Worm (Caenorhabditis elegans) whole organism, mixed stage, embryonic: Measurements from ENCODE around the gene F43E2.11.

Source experiments
- elt-3 ChIP-seq: fragments of 150-350 bp; optimal IDR thresholded peaks from 2 replicates; lab custom pipeline; 2014; ENCODE audit warnings: missing biosample characterization, missing genetic modification characterization
- ham-2 ChIP-seq: fragments of 200-800 bp; sonication (Bioruptor generic); optimal IDR thresholded peaks from 2 replicates; lab custom pipeline; 2018; ENCODE audit warnings: mild to moderate bottlenecking, missing genetic modification characterization, missing compliant biosample characterization
- lin-13 ChIP-seq: fragments of 150-350 bp; optimal IDR thresholded peaks from 2 replicates; lab custom pipeline; 2014; ENCODE audit warnings: missing biosample characterization, missing genetic modification characterization
- lsy-2 ChIP-seq: fragments of 150-350 bp; optimal IDR thresholded peaks from 2 replicates; lab custom pipeline; 2014; ENCODE audit warnings: missing biosample characterization, missing genetic modification characterization
- mep-1 ChIP-seq: fragments of 150-350 bp; optimal IDR thresholded peaks from 2 replicates; lab custom pipeline; 2017; ENCODE audit warnings: missing biosample characterization, missing genetic modification reagents, missing genetic modification characterization, inconsistent platforms
- nhr-12 ChIP-seq: fragments of 150-350 bp; optimal IDR thresholded peaks from 2 replicates; lab custom pipeline; 2014; ENCODE audit warnings: missing biosample characterization, missing genetic modification characterization
- nhr-237 ChIP-seq: fragments of 150-350 bp; optimal IDR thresholded peaks from 2 replicates; lab custom pipeline; 2014; ENCODE audit warnings: missing biosample characterization, missing genetic modification characterization
- nhr-28 ChIP-seq: fragments of 150-350 bp; optimal IDR thresholded peaks from 2 replicates; lab custom pipeline; 2014; ENCODE audit warnings: missing biosample characterization, missing genetic modification characterization
- nhr-76 ChIP-seq: sonication (generic microtip); optimal IDR thresholded peaks from 2 replicates; lab custom pipeline; 2017; ENCODE audit warnings: missing biosample characterization, missing genetic modification characterization
- pha-4 ChIP-seq: fragments of 150-350 bp; optimal IDR thresholded peaks from 2 replicates; lab custom pipeline; 2018; ENCODE audit warnings: missing biosample characterization, missing genetic modification reagents, missing genetic modification characterization
- snpc-4 ChIP-seq: fragments of 150-350 bp; optimal IDR thresholded peaks from 2 replicates; lab custom pipeline; 2014; ENCODE audit warnings: missing biosample characterization, missing genetic modification characterization
- unc-39 ChIP-seq: fragments of 150-350 bp; optimal IDR thresholded peaks from 2 replicates; lab custom pipeline; 2014; ENCODE audit warnings: missing biosample characterization, missing genetic modification characterization
- unc-62 ChIP-seq: fragments of 150-350 bp; optimal IDR thresholded peaks from 2 replicates; lab custom pipeline; 2014; ENCODE audit warnings: missing biosample characterization, missing genetic modification reagents, missing genetic modification characterization

DNA sequence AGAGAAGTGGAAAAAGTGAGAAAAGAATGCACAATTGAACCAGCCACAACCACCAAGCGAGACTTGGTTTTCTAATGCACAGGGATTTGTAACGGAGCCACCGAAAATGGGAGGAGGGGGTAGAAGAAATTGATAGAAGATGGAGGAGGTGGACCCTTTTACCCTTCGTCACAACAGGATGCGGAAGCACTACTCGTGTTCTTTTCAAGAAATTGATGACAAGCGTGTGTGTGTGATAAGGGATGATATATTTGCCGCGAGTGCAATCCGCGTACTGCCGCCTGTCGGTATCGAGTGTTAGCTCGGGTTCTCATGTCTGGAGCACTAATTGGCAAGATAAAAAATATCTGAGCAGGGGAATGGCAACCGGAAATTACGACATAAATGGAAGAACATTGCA lies 46.2 kb downstream of the F43E2.11 start, which contains the start of gene F21D12.3:
- TF ChIP-seq unc-39 (tag; lab: Kevin White, UChicago) (no peak), elt-3 (tag; lab: Kevin White, UChicago) (no peak), nhr-237 (tag; lab: Kevin White, UChicago) (no peak), lsy-2 (no peak), mep-1 (tag; lab: Kevin White, UChicago) (no peak), nhr-12 (tag; lab: Kevin White, UChicago) (no peak), pha-4 (no peak), nhr-76 (tag; lab: Kevin White, UChicago) (no peak), ham-2 (GFP tag; lab: Kevin White, UChicago) (no peak), lin-13 (tag; lab: Kevin White, UChicago) (no peak), snpc-4 (tag; lab: Kevin White, UChicago) (no peak), unc-62 (GFP tag; lab: Kevin White, UChicago) (no peak), nhr-28 (tag; lab: Kevin White, UChicago) (no peak)
